Fruit fly (Drosophila melanogaster) whole organism: Measurements from ENCODE around the gene GstO2.

Experiments
- Dll ChIP-seq: fragments of >200 bp; optimal IDR thresholded peaks from 2 replicates; lab custom pipeline; 2017
- pan ChIP-seq: fragments of >200 bp; optimal IDR thresholded peaks from 2 replicates; lab custom pipeline; 2017
- psq ChIP-seq: fragments of >200 bp; optimal IDR thresholded peaks from 2 replicates; lab custom pipeline; 2017

dm6 chr3L:8540509-8540908 lies 17.2 kb upstream of the GstO2 start:
- TF ChIP-seq psq (no peak), pan (lab: Kevin White, UChicago) (no peak), Dll (lab: Kevin White, UChicago) (no peak)
